Fruit fly (Drosophila melanogaster) whole organism, embryonic: ENCODE data around the gene CG15368.
A peak's percentile ranks its signal among the peaks of the same experiment; 100 is the strongest.

Source experiments
- Atf-2 ChIP-seq: fragments of 200-800 bp; sonication (Bioruptor generic); optimal IDR thresholded peaks from 2 replicates; lab custom pipeline; 2016; ENCODE audit warnings: missing biosample characterization, missing genetic modification characterization
- B-H1 ChIP-seq: fragments of 200-800 bp; sonication (Bioruptor generic); IDR thresholded peaks from 3 replicates; pipeline ENCODE4 v1.3.6; 2022; ENCODE audit warnings: missing biosample characterization, missing genetic modification characterization
- C15 ChIP-seq: fragments of 200-800 bp; sonication (Bioruptor generic); IDR thresholded peaks from 3 replicates; pipeline ENCODE4 v1.3.6; 2022; ENCODE audit warnings: missing biosample characterization, missing genetic modification characterization
- CG11085 ChIP-seq: fragments of 200-800 bp; sonication (Bioruptor generic); IDR thresholded peaks from 2 replicates; pipeline ENCODE4 v1.3.6; 2022; ENCODE audit warnings: missing biosample characterization, missing genetic modification characterization
- CG11504 ChIP-seq: fragments of 200-800 bp; sonication (Bioruptor generic); optimal IDR thresholded peaks from 3 replicates; lab custom pipeline; 2019; ENCODE audit warnings: missing biosample characterization, mild to moderate bottlenecking, missing genetic modification characterization, moderate library complexity
- CG14965 ChIP-seq: fragments of 200-800 bp; sonication (Bioruptor generic); optimal IDR thresholded peaks from 2 replicates; lab custom pipeline; 2016; ENCODE audit warnings: missing biosample characterization, missing genetic modification characterization, borderline replicate concordance
- CG15269 ChIP-seq: fragments of 200-800 bp; sonication (Bioruptor generic); optimal IDR thresholded peaks from 2 replicates; lab custom pipeline; 2018; ENCODE audit warnings: missing biosample characterization, mild to moderate bottlenecking, missing genetic modification characterization, moderate library complexity
- CG1603 ChIP-seq: fragments of 200-800 bp; sonication (Bioruptor generic); optimal IDR thresholded peaks from 2 replicates; lab custom pipeline; 2019; ENCODE audit warnings: missing biosample characterization, mild to moderate bottlenecking, missing genetic modification characterization, moderate library complexity
- CG1647 ChIP-seq: fragments of 200-800 bp; sonication (Bioruptor generic); optimal IDR thresholded peaks from 3 replicates; lab custom pipeline; 2016; ENCODE audit warnings: missing biosample characterization, missing genetic modification characterization
- CG17568 ChIP-seq: fragments of 200-800 bp; sonication (Bioruptor generic); optimal IDR thresholded peaks from 2 replicates; lab custom pipeline; 2018; ENCODE audit warnings: missing biosample characterization, mild to moderate bottlenecking, missing genetic modification characterization, moderate library complexity
- CG30020 ChIP-seq: fragments of 200-800 bp; optimal IDR thresholded peaks from 2 replicates; lab custom pipeline; 2019; ENCODE audit warnings: missing biosample characterization, mild to moderate bottlenecking, missing genetic modification characterization, moderate library complexity
- CG34376 ChIP-seq: fragments of 200-800 bp; sonication (Bioruptor generic); optimal IDR thresholded peaks from 2 replicates; lab custom pipeline; 2018; ENCODE audit warnings: missing biosample characterization, mild to moderate bottlenecking, missing genetic modification characterization
- CG42726 ChIP-seq: fragments of 200-800 bp; sonication (Bioruptor generic); IDR thresholded peaks from 2 replicates; pipeline ENCODE4 v1.3.6; 2022; ENCODE audit warnings: missing biosample characterization, missing genetic modification characterization; ENCODE audit not compliant: partially characterized antibody
- CG8944 ChIP-seq: fragments of 200-800 bp; sonication (Bioruptor generic); optimal IDR thresholded peaks from 3 replicates; lab custom pipeline; 2016; ENCODE audit warnings: missing biosample characterization, missing genetic modification characterization
- Dad ChIP-seq: fragments of 200-800 bp; sonication (Bioruptor generic); optimal IDR thresholded peaks from 3 replicates; lab custom pipeline; 2016; ENCODE audit warnings: missing biosample characterization, missing genetic modification characterization
- Dp ChIP-seq: fragments of 200-800 bp; sonication (Bioruptor generic); optimal IDR thresholded peaks from 2 replicates; lab custom pipeline; 2018; ENCODE audit warnings: missing biosample characterization, mild to moderate bottlenecking, missing genetic modification characterization, moderate library complexity
- Fer2 ChIP-seq: fragments of 200-800 bp; sonication (Bioruptor generic); optimal IDR thresholded peaks from 2 replicates; lab custom pipeline; 2018; ENCODE audit warnings: missing biosample characterization, mild to moderate bottlenecking, missing genetic modification characterization, moderate library complexity
- HLH3B ChIP-seq: fragments of 200-800 bp; sonication (Bioruptor generic); IDR thresholded peaks from 2 replicates; pipeline ENCODE4 v1.3.6; 2022; ENCODE audit warnings: missing biosample characterization, missing genetic modification characterization
- Hmx ChIP-seq: fragments of 200-800 bp; sonication (Bioruptor generic); optimal IDR thresholded peaks from 2 replicates; lab custom pipeline; 2016; ENCODE audit warnings: missing biosample characterization, missing genetic modification characterization
- Hr51 ChIP-seq, 2 experiments: fragments of 200-800 bp; sonication (Bioruptor generic); optimal IDR thresholded peaks; 2 replicates in 1 of 2; 3 replicates in 1 of 2; lab custom pipeline; 2016 to 2018; ENCODE audit warnings: missing biosample characterization in 2 of 2, missing genetic modification characterization in 2 of 2, mild to moderate bottlenecking in 1 of 2, moderate library complexity in 1 of 2
- Mrtf ChIP-seq: fragments of 200-800 bp; sonication (Bioruptor generic); IDR thresholded peaks from 3 replicates; pipeline ENCODE4 v1.3.6; 2022; ENCODE audit warnings: missing biosample characterization, missing genetic modification characterization
- Oli ChIP-seq: fragments of 200-800 bp; sonication (Bioruptor generic); optimal IDR thresholded peaks from 2 replicates; lab custom pipeline; 2018; ENCODE audit warnings: missing biosample characterization, mild to moderate bottlenecking, missing genetic modification characterization, moderate library complexity
- Poxn ChIP-seq: fragments of 200-800 bp; sonication (Bioruptor generic); IDR thresholded peaks from 2 replicates; pipeline ENCODE4 v1.3.6; 2022; ENCODE audit warnings: missing biosample characterization, missing genetic modification characterization
- Ravus ChIP-seq: fragments of 200-800 bp; sonication (Bioruptor generic); IDR thresholded peaks from 2 replicates; pipeline ENCODE4 v1.3.6; 2022; ENCODE audit warnings: missing biosample characterization, missing genetic modification characterization
- Side ChIP-seq: fragments of 200-800 bp; sonication (Bioruptor generic); optimal IDR thresholded peaks from 2 replicates; lab custom pipeline; 2016; ENCODE audit warnings: missing biosample characterization, missing genetic modification characterization
- Sox102F ChIP-seq: fragments of 200-800 bp; sonication (Bioruptor generic); optimal IDR thresholded peaks from 2 replicates; lab custom pipeline; 2018; ENCODE audit warnings: missing biosample characterization, mild to moderate bottlenecking, missing genetic modification characterization, moderate library complexity
- Tbp ChIP-seq: fragments of >200 bp; optimal IDR thresholded peaks from 2 replicates; lab custom pipeline; 2018; ENCODE audit warnings: missing biosample characterization, missing genetic modification characterization
- ap ChIP-seq: fragments of 200-800 bp; sonication (Bioruptor generic); IDR thresholded peaks from 2 replicates; pipeline ENCODE4 v1.3.6; 2022; ENCODE audit warnings: missing biosample characterization, missing genetic modification characterization
- br ChIP-seq: fragments of >200 bp; optimal IDR thresholded peaks from 2 replicates; lab custom pipeline; 2017
- crol ChIP-seq: fragments of 200-800 bp; sonication (Bioruptor generic); IDR thresholded peaks from 2 replicates; pipeline ENCODE4 v1.3.6; 2022; ENCODE audit warnings: missing biosample characterization, missing genetic modification characterization
- cwo ChIP-seq: fragments of 200-800 bp; sonication (Bioruptor generic); optimal IDR thresholded peaks from 3 replicates; lab custom pipeline; 2017; ENCODE audit warnings: missing biosample characterization, missing genetic modification characterization, mild to moderate bottlenecking, moderate library complexity, missing genetic modification reagents
- danr ChIP-seq: fragments of 200-800 bp; sonication (Bioruptor generic); IDR thresholded peaks from 2 replicates; pipeline ENCODE4 v1.3.6; 2022; ENCODE audit warnings: missing biosample characterization, missing genetic modification characterization
- dm ChIP-seq: fragments of 200-800 bp; sonication (Bioruptor generic); optimal IDR thresholded peaks from 3 replicates; lab custom pipeline; 2016; ENCODE audit warnings: missing biosample characterization, missing genetic modification characterization
- dmrt11E ChIP-seq: fragments of 200-800 bp; sonication (Bioruptor generic); optimal IDR thresholded peaks from 3 replicates; lab custom pipeline; 2018; ENCODE audit warnings: missing biosample characterization, mild to moderate bottlenecking, missing genetic modification characterization, moderate library complexity
- ems ChIP-seq: fragments of 200-800 bp; sonication (Bioruptor generic); optimal IDR thresholded peaks from 3 replicates; lab custom pipeline; 2016; ENCODE audit warnings: missing biosample characterization, missing genetic modification characterization
- gem ChIP-seq: fragments of 200-800 bp; sonication (Bioruptor generic); optimal IDR thresholded peaks from 2 replicates; lab custom pipeline; 2019; ENCODE audit warnings: missing biosample characterization, mild to moderate bottlenecking, missing genetic modification characterization, moderate library complexity
- gro ChIP-seq: fragments of 200-800 bp; sonication (Bioruptor generic); optimal IDR thresholded peaks from 2 replicates; lab custom pipeline; 2016; ENCODE audit warnings: missing biosample characterization, missing genetic modification characterization
- h ChIP-seq: fragments of >200 bp; optimal IDR thresholded peaks from 2 replicates; lab custom pipeline; 2017
- oc ChIP-seq: fragments of 200-800 bp; sonication (Bioruptor generic); optimal IDR thresholded peaks from 2 replicates; lab custom pipeline; 2018; ENCODE audit warnings: missing biosample characterization, mild to moderate bottlenecking, missing genetic modification characterization, moderate library complexity
- onecut ChIP-seq: fragments of 200-800 bp; sonication (Bioruptor generic); IDR thresholded peaks from 2 replicates; pipeline ENCODE4 v1.3.6; 2022; ENCODE audit warnings: missing biosample characterization, missing genetic modification characterization
- otp ChIP-seq: fragments of 200-800 bp; sonication (Bioruptor generic); IDR thresholded peaks from 3 replicates; pipeline ENCODE4, ENCODE4 v1.3.6; 2022; ENCODE audit warnings: missing biosample characterization, missing genetic modification characterization
- pb ChIP-seq: fragments of 200-800 bp; sonication (Bioruptor generic); optimal IDR thresholded peaks from 3 replicates; lab custom pipeline; 2016; ENCODE audit warnings: missing biosample characterization, missing genetic modification characterization
- pros ChIP-seq: fragments of 200-800 bp; sonication (Bioruptor generic); optimal IDR thresholded peaks from 3 replicates; lab custom pipeline; 2019; ENCODE audit warnings: missing biosample characterization, mild to moderate bottlenecking, missing genetic modification characterization, moderate library complexity
- ranshi ChIP-seq: fragments of 200-800 bp; sonication (Bioruptor generic); IDR thresholded peaks from 2 replicates; pipeline ENCODE4 v1.3.6; 2022; ENCODE audit warnings: missing biosample characterization, missing genetic modification characterization
- row ChIP-seq: fragments of 200-800 bp; sonication (Bioruptor generic); IDR thresholded peaks from 3 replicates; pipeline ENCODE4 v1.3.6; 2022; ENCODE audit warnings: missing biosample characterization, missing genetic modification characterization
- tap ChIP-seq: fragments of 200-800 bp; optimal IDR thresholded peaks from 3 replicates; lab custom pipeline; 2019; ENCODE audit warnings: missing biosample characterization, mild to moderate bottlenecking, missing genetic modification characterization, moderate library complexity
- wor ChIP-seq: fragments of 200-800 bp; sonication (Bioruptor generic); IDR thresholded peaks from 2 replicates; pipeline ENCODE4 v1.3.6; 2022; ENCODE audit warnings: missing biosample characterization, missing genetic modification characterization
- zfh2 ChIP-seq: fragments of 200-800 bp; sonication (Bioruptor generic); optimal IDR thresholded peaks from 2 replicates; lab custom pipeline; 2016; ENCODE audit warnings: missing biosample characterization, missing genetic modification characterization

The CG15368 gene

dm6 chrX:9201866-9202681 lies 13.5 kb upstream of the CG15368 start (continued):
- TF ChIP-seq B-H1 (peak; percentile 49), Fer2 (tag; lab: Kevin White, UChicago) (peak; percentile 46), Dp (GFP tag; lab: Kevin White, UChicago) (no peak), Mrtf (peak; percentile 81; the same call in 2 of the 3 replicates), Hmx (no peak), CG11085 (GFP tag; lab: Robert Waterston, UW) (peak; percentile 81), cwo (GFP tag; lab: Kevin White, UChicago) (peak; percentile 83), ap (peak; percentile 46), CG34376 (GFP tag; lab: Kevin White, UChicago) (peak; percentile 32), C15 (peak; percentile 70), Side (GFP tag; lab: Kevin White, UChicago) (no peak)

- no peak for TF ChIP-seq CG14965 (GFP tag; lab: Kevin White, UChicago)
- TF ChIP-seq pros (GFP tag; lab: Kevin White, UChicago) = no peak
- no peak for TF ChIP-seq Ravus (GFP tag; lab: Robert Waterston, UW)
- no peak for TF ChIP-seq danr
- TF ChIP-seq CG42726 (GFP tag; lab: Robert Waterston, UW) = no peak
- TF ChIP-seq Atf-2 = no peak
- no peak for TF ChIP-seq ranshi
- no peak for TF ChIP-seq onecut (GFP tag; lab: Robert Waterston, UW)
- no peak for TF ChIP-seq ems (GFP tag; lab: Kevin White, UChicago)
- TF ChIP-seq Sox102F (GFP tag; lab: Kevin White, UChicago) = no peak
- TF ChIP-seq Dad (GFP tag; lab: Kevin White, UChicago) = no peak
- no peak for TF ChIP-seq CG1647
- peak; percentile 18 for TF ChIP-seq gem (tag; lab: Kevin White, UChicago)
- no peak for TF ChIP-seq CG30020 (tag; lab: Kevin White, UChicago)
- TF ChIP-seq row = peak; percentile 32; the same call in 2 of the 3 replicates
- TF ChIP-seq Side (GFP tag; lab: Kevin White, UChicago) = no peak
- no peak for TF ChIP-seq oc
- TF ChIP-seq dm (GFP tag; lab: Kevin White, UChicago) = no peak
- peak; percentile 25; the same call in 1 of the 2 replicates for TF ChIP-seq HLH3B
- TF ChIP-seq otp (GFP tag; lab: Robert Waterston, UW) = no peak
- peak; percentile 24 for TF ChIP-seq CG11504 (tag; lab: Kevin White, UChicago)
- no peak for TF ChIP-seq wor (GFP tag; lab: Robert Waterston, UW)
- no peak for TF ChIP-seq crol (GFP tag; lab: Robert Waterston, UW)
- TF ChIP-seq tap (tag; lab: Kevin White, UChicago) = no peak
- no peak for TF ChIP-seq CG15269 (tag; lab: Kevin White, UChicago)
Observed at dm6 chrX:9210787-9211186, 4.8 kb upstream of the CG15368 start, which contains the start of gene SmydA-9. TSS of gene SmydA-9 (minus strand) at chrX:9210887.

- no peak for TF ChIP-seq CG8944 (GFP tag; lab: Kevin White, UChicago)
- no peak for TF ChIP-seq zfh2 (GFP tag; lab: Kevin White, UChicago)
- no peak for TF ChIP-seq h
- TF ChIP-seq br (lab: Kevin White, UChicago) = no peak
- TF ChIP-seq CG1603 = no peak
- TF ChIP-seq Tbp (GFP tag; lab: Kevin White, UChicago) = no peak
- no peak for TF ChIP-seq CG17568 (GFP tag; lab: Kevin White, UChicago)
- TF ChIP-seq Hr51 (GFP tag; optimal IDR thresholded peaks at IDR 0.05; lab: Kevin White, UChicago) = no peak
- no peak for TF ChIP-seq dmrt11E (tag; lab: Kevin White, UChicago)
- no peak for TF ChIP-seq Poxn
- TF ChIP-seq gro = no peak
- TF ChIP-seq Oli (tag; lab: Kevin White, UChicago) = no peak
- TF ChIP-seq pb = no peak
Observed at dm6 chrX:9214576-9214975, 1.0 kb upstream of the CG15368 start, which contains the start of gene Obp8a. TSS of gene Obp8a (plus strand) at chrX:9214876.
